Worm (Caenorhabditis elegans) whole organism, late embryonic: ENCODE data around the gene cpf-1.

Experiments
- Y22D7AL.16 ChIP-seq: sonication (generic microtip); optimal IDR thresholded peaks from 2 replicates; lab custom pipeline; 2016; ENCODE audit warnings: missing genetic modification characterization, missing compliant biosample characterization
- ama-1 ChIP-seq: fragments of 150-350 bp; optimal IDR thresholded peaks from 2 replicates; lab custom pipeline; 2014
- elt-2 ChIP-seq: sonication (generic microtip); optimal IDR thresholded peaks from 2 replicates; lab custom pipeline; 2016; ENCODE audit warnings: missing genetic modification reagents, missing genetic modification characterization, missing compliant biosample characterization
- nfya-1 ChIP-seq: sonication (generic microtip); optimal IDR thresholded peaks from 2 replicates; lab custom pipeline; 2017; ENCODE audit warnings: missing genetic modification characterization, mild to moderate bottlenecking, missing compliant biosample characterization, antibody characterized with exemption, moderate library complexity
- nhr-11 ChIP-seq: fragments of 150-350 bp; optimal IDR thresholded peaks from 2 replicates; lab custom pipeline; 2014; ENCODE audit warnings: missing biosample characterization, missing genetic modification characterization
- pha-4 ChIP-seq: fragments of 150-350 bp; optimal IDR thresholded peaks from 2 replicates; lab custom pipeline; 2018; ENCODE audit warnings: missing biosample characterization, missing genetic modification reagents, missing genetic modification characterization
- pqm-1 ChIP-seq: sonication (generic microtip); optimal IDR thresholded peaks from 2 replicates; lab custom pipeline; 2016; ENCODE audit warnings: missing genetic modification characterization, missing compliant biosample characterization
- ref-2 ChIP-seq: sonication (generic microtip); optimal IDR thresholded peaks from 2 replicates; lab custom pipeline; 2016; ENCODE audit warnings: missing genetic modification characterization, missing compliant biosample characterization

- TF ChIP-seq elt-2 (tag; lab: Kevin White, UChicago) (no peak), nfya-1 (tag; lab: Kevin White, UChicago) (no peak), pha-4 (tag; lab: Kevin White, UChicago) (no peak), nhr-11 (tag; lab: Kevin White, UChicago) (no peak), Y22D7AL.16 (no peak), ama-1 (no peak), ref-2 (tag; lab: Kevin White, UChicago) (no peak), pqm-1 (tag; lab: Kevin White, UChicago) (no peak)
These were observed 20.5 kb downstream of the cpf-1 start, which contains the start of gene arl-1 for ce11 chrII:8581700-8582099.
